Worm (Caenorhabditis elegans): Measurements from ENCODE around the gene nhr-34.
A peak's percentile ranks its signal among the peaks of the same experiment; 100 is the strongest.

nhr-34 gene

ce11 chrIV:9671001-9671652, 4.3 kb downstream of the nhr-34 start (continued):
- TF ChIP-seq duxl-1 (tag; optimal IDR thresholded peaks at IDR 0.05; ENCODE audit: poor library complexity) (peak; percentile 45), lin-39 (tag; optimal IDR thresholded peaks at IDR 0.05) (no peak), nhr-48 (tag; optimal IDR thresholded peaks at IDR 0.05) (peak; percentile 82), attf-4 (tag; optimal IDR thresholded peaks at IDR 0.05) (no peak), hlh-11 (tag; optimal IDR thresholded peaks at IDR 0.05) (peak; percentile 84), nhr-28 (tag; optimal IDR thresholded peaks at IDR 0.05) (peak; percentile 78), F49E8.2 (tag; optimal IDR thresholded peaks at IDR 0.05; ENCODE audit: borderline replicate concordance) (no peak), ceh-44 (GFP tag; IDR thresholded peaks at IDR 0.05) (no peak), hif-1 (tag; optimal IDR thresholded peaks at IDR 0.05) (peak in 1 of 2 experiments; percentile 37), jun-1 (tag; optimal IDR thresholded peaks at IDR 0.05) (no peak), daf-8 (GFP tag; IDR thresholded peaks at IDR 0.05) (no peak), pha-4 (GFP tag; IDR thresholded peaks at IDR 0.05) (peak; percentile 57; the same call in 1 of the 2 replicates), pha-4 (tag; optimal IDR thresholded peaks at IDR 0.05) (peak; percentile 91), snpc-1.2 (GFP tag; IDR thresholded peaks at IDR 0.05) (no peak), daf-16 (GFP tag; optimal IDR thresholded peaks at IDR 0.05) (peak in 1 of 2 experiments; percentile 39), daf-16 (tag; optimal IDR thresholded peaks at IDR 0.05) (peak; percentile 84), rbr-2 (tag; optimal IDR thresholded peaks at IDR 0.05) (peak; percentile 13), hmg-1.1 (GFP tag; IDR thresholded peaks at IDR 0.05) (0 out of 2 replicates have a peak, but pooled peaks have one; percentile 29), lim-7 (GFP tag; IDR thresholded peaks at IDR 0.05) (no peak), lin-1 (GFP tag; IDR thresholded peaks at IDR 0.05) (0 out of 2 replicates have a peak, but pooled peaks have one; percentile 12), unc-62 (GFP tag; optimal IDR thresholded peaks at IDR 0.05 in 1 of 2) (peak in 1 of 2 experiments; percentile 95), unc-62 (tag; optimal IDR thresholded peaks at IDR 0.05) (no peak), F10B5.3 (tag; optimal IDR thresholded peaks at IDR 0.05) (peak; percentile 12), nhr-6 (tag; optimal IDR thresholded peaks at IDR 0.05) (no peak), arid-1 (GFP tag; conservative IDR thresholded peaks at IDR 0.05) (no peak), nhr-77 (tag; optimal IDR thresholded peaks at IDR 0.05) (peak; percentile 86), nhr-10 (tag; optimal IDR thresholded peaks at IDR 0.05) (peak; percentile 30), spr-1 (tag; optimal IDR thresholded peaks at IDR 0.05) (no peak), unc-39 (tag; optimal IDR thresholded peaks at IDR 0.05) (no peak), ZK546.5 (tag; optimal IDR thresholded peaks at IDR 0.05) (no peak), ceh-62 (tag; optimal IDR thresholded peaks at IDR 0.05) (no peak), dmd-9 (GFP tag; IDR thresholded peaks at IDR 0.05) (no peak), aha-1 (tag) (peak; percentile 93), gei-8 (GFP tag; optimal IDR thresholded peaks at IDR 0.05) (no peak), F26F4.8 (GFP tag; conservative IDR thresholded peaks at IDR 0.05) (no peak), dmd-6 (GFP tag; IDR thresholded peaks at IDR 0.05) (peak; percentile 86), mdl-1 (tag; optimal IDR thresholded peaks at IDR 0.05) (peak; percentile 64 to 84), nhr-76 (tag; optimal IDR thresholded peaks at IDR 0.05) (no peak), egl-43 (GFP tag; IDR thresholded peaks at IDR 0.05) (no peak), fos-1 (tag; optimal IDR thresholded peaks at IDR 0.05) (no peak), spr-3 (GFP tag; optimal IDR thresholded peaks at IDR 0.05) (no peak), aly-2 (tag; optimal IDR thresholded peaks at IDR 0.05) (no peak), lin-29 (GFP tag; IDR thresholded peaks at IDR 0.05) (no peak), zip-2 (tag; optimal IDR thresholded peaks at IDR 0.05) (peak; percentile 33), dve-1 (tag; optimal IDR thresholded peaks at IDR 0.05; ENCODE audit: insufficient read depth) (peak; percentile 94), madf-5 (GFP tag; IDR thresholded peaks at IDR 0.05) (no peak), hlh-30 (tag; optimal IDR thresholded peaks at IDR 0.05; ENCODE audit: insufficient read depth) (peak; percentile 77)

Measured in whole organism, L4 larva.